Fruit fly (Drosophila melanogaster) whole organism, embryonic: Measurements from ENCODE around the gene Sec10.

Experiments
- CG10565 ChIP-seq: fragments of 200-800 bp; sonication (Bioruptor generic); optimal IDR thresholded peaks from 3 replicates; lab custom pipeline; 2016; ENCODE audit warnings: missing biosample characterization, mild to moderate bottlenecking, missing genetic modification characterization
- CG11695 ChIP-seq: fragments of 200-800 bp; sonication (Bioruptor generic); IDR thresholded peaks from 3 replicates; pipeline ENCODE4 v1.3.6; 2022; ENCODE audit warnings: missing biosample characterization, missing genetic modification characterization
- CG12155 ChIP-seq: fragments of 200-800 bp; sonication (Bioruptor generic); optimal IDR thresholded peaks from 3 replicates; lab custom pipeline; 2016; ENCODE audit warnings: missing biosample characterization, missing genetic modification characterization
- CG12744 ChIP-seq: fragments of 200-800 bp; sonication (Bioruptor generic); optimal IDR thresholded peaks from 2 replicates; lab custom pipeline; 2016; ENCODE audit warnings: missing biosample characterization, missing genetic modification characterization
- CG12942 ChIP-seq: fragments of 200-800 bp; sonication (Bioruptor generic); optimal IDR thresholded peaks from 3 replicates; lab custom pipeline; 2016; ENCODE audit warnings: missing biosample characterization, missing genetic modification characterization
- CG13287 ChIP-seq: fragments of 200-800 bp; sonication (Bioruptor generic); IDR thresholded peaks from 2 replicates; pipeline ENCODE4 v1.3.6; 2022; ENCODE audit warnings: missing biosample characterization, missing genetic modification characterization; ENCODE audit not compliant: partially characterized antibody
- CG14710 ChIP-seq: fragments of 200-800 bp; sonication (Bioruptor generic); optimal IDR thresholded peaks from 3 replicates; lab custom pipeline; 2019; ENCODE audit warnings: missing biosample characterization, mild to moderate bottlenecking, missing genetic modification characterization, moderate library complexity
- CG14965 ChIP-seq: fragments of 200-800 bp; sonication (Bioruptor generic); optimal IDR thresholded peaks from 2 replicates; lab custom pipeline; 2016; ENCODE audit warnings: missing biosample characterization, missing genetic modification characterization, borderline replicate concordance
- CG15479 ChIP-seq: fragments of 200-800 bp; sonication (Bioruptor generic); optimal IDR thresholded peaks from 3 replicates; lab custom pipeline; 2019; ENCODE audit warnings: missing biosample characterization, mild to moderate bottlenecking, missing genetic modification characterization, moderate library complexity
- CG16779 ChIP-seq: fragments of 200-800 bp; sonication (Bioruptor generic); IDR thresholded peaks from 2 replicates; pipeline ENCODE4 v1.3.6; 2022; ENCODE audit warnings: missing biosample characterization, missing genetic modification characterization
- CG16815 ChIP-seq: fragments of 200-800 bp; sonication (Bioruptor generic); optimal IDR thresholded peaks from 3 replicates; lab custom pipeline; 2017; ENCODE audit warnings: missing biosample characterization, mild to moderate bottlenecking, missing genetic modification characterization
- CG17361 ChIP-seq: fragments of 200-800 bp; sonication (Bioruptor generic); IDR thresholded peaks from 3 replicates; pipeline ENCODE4 v1.3.6; 2022; ENCODE audit warnings: missing biosample characterization, missing genetic modification characterization
- CG17802 ChIP-seq: fragments of 200-800 bp; sonication (Bioruptor generic); optimal IDR thresholded peaks from 2 replicates; lab custom pipeline; 2018; ENCODE audit warnings: missing biosample characterization, mild to moderate bottlenecking, missing genetic modification characterization, moderate library complexity
- CG2120 ChIP-seq: fragments of 200-800 bp; sonication (Bioruptor generic); optimal IDR thresholded peaks from 3 replicates; lab custom pipeline; 2016; ENCODE audit warnings: missing biosample characterization, missing genetic modification characterization
- CG32772 ChIP-seq: fragments of 200-800 bp; sonication (Bioruptor generic); IDR thresholded peaks from 2 replicates; pipeline ENCODE4 v1.3.6; 2022; ENCODE audit warnings: missing biosample characterization, missing genetic modification characterization
- CG4328 ChIP-seq: fragments of 200-800 bp; sonication (Bioruptor generic); optimal IDR thresholded peaks from 3 replicates; lab custom pipeline; 2017; ENCODE audit warnings: missing biosample characterization, missing genetic modification reagents, missing genetic modification characterization
- CG4730 ChIP-seq: fragments of 200-800 bp; sonication (Bioruptor generic); IDR thresholded peaks from 2 replicates; pipeline ENCODE4 v1.3.6; 2022; ENCODE audit warnings: missing biosample characterization, missing genetic modification characterization
- CG6683 ChIP-seq: fragments of 200-800 bp; sonication (Bioruptor generic); optimal IDR thresholded peaks from 2 replicates; lab custom pipeline; 2017; ENCODE audit warnings: missing biosample characterization, mild to moderate bottlenecking, missing genetic modification characterization, missing genetic modification reagents
- CG7372 ChIP-seq: fragments of 200-800 bp; sonication (Bioruptor generic); IDR thresholded peaks from 2 replicates; pipeline ENCODE4 v1.3.6; 2022; ENCODE audit warnings: missing biosample characterization, missing genetic modification characterization
- CG7928 ChIP-seq: fragments of 200-800 bp; sonication (Bioruptor generic); optimal IDR thresholded peaks from 2 replicates; lab custom pipeline; 2017; ENCODE audit warnings: missing biosample characterization, mild to moderate bottlenecking, missing genetic modification characterization
- CG8281 ChIP-seq: fragments of 200-800 bp; sonication (Bioruptor generic); optimal IDR thresholded peaks from 2 replicates; lab custom pipeline; 2018; ENCODE audit warnings: missing biosample characterization, mild to moderate bottlenecking, missing genetic modification characterization, moderate library complexity
- Camta ChIP-seq: fragments of 200-800 bp; sonication (Bioruptor generic); optimal IDR thresholded peaks from 2 replicates; lab custom pipeline; 2016; ENCODE audit warnings: missing biosample characterization, missing genetic modification characterization
- Dfd ChIP-seq, 2 experiments: fragments of >200 bp; optimal IDR thresholded peaks; 2 replicates each; lab custom pipeline; 2017; ENCODE audit warnings: missing biosample characterization in 2 of 2, missing genetic modification characterization in 2 of 2
- E2f1 ChIP-seq: fragments of 200-800 bp; sonication (Bioruptor generic); IDR thresholded peaks from 2 replicates; pipeline ENCODE4 v1.3.6; 2022; ENCODE audit warnings: missing biosample characterization, missing genetic modification characterization
- Ets65A ChIP-seq: fragments of 200-800 bp; sonication (Bioruptor generic); peaks from one replicate; lab custom pipeline; 2016; ENCODE audit warnings: missing biosample characterization, missing genetic modification characterization
- Hr3 ChIP-seq: fragments of 200-800 bp; sonication (Bioruptor generic); optimal IDR thresholded peaks from 3 replicates; lab custom pipeline; 2016; ENCODE audit warnings: missing biosample characterization, missing genetic modification characterization
- Mad ChIP-seq: fragments of 200-800 bp; sonication (Bioruptor generic); optimal IDR thresholded peaks from 2 replicates; lab custom pipeline; 2016; ENCODE audit warnings: missing biosample characterization, missing genetic modification characterization
- Mrtf ChIP-seq: fragments of 200-800 bp; sonication (Bioruptor generic); IDR thresholded peaks from 3 replicates; pipeline ENCODE4 v1.3.6; 2022; ENCODE audit warnings: missing biosample characterization, missing genetic modification characterization
- Sox102F ChIP-seq: fragments of 200-800 bp; sonication (Bioruptor generic); optimal IDR thresholded peaks from 2 replicates; lab custom pipeline; 2018; ENCODE audit warnings: missing biosample characterization, mild to moderate bottlenecking, missing genetic modification characterization, moderate library complexity
- Xbp1 ChIP-seq: fragments of 200-800 bp; sonication (Bioruptor generic); optimal IDR thresholded peaks from 3 replicates; lab custom pipeline; 2016; ENCODE audit warnings: missing biosample characterization, mild to moderate bottlenecking, missing genetic modification characterization
- aop ChIP-seq: fragments of 200-800 bp; sonication (Bioruptor generic); IDR thresholded peaks from 2 replicates; pipeline ENCODE4 v1.3.6; 2022; ENCODE audit warnings: missing biosample characterization, missing genetic modification characterization
- ap ChIP-seq: fragments of 200-800 bp; sonication (Bioruptor generic); IDR thresholded peaks from 2 replicates; pipeline ENCODE4 v1.3.6; 2022; ENCODE audit warnings: missing biosample characterization, missing genetic modification characterization
- ara ChIP-seq: fragments of 200-800 bp; sonication (Bioruptor generic); IDR thresholded peaks from 2 replicates; pipeline ENCODE4 v1.3.6; 2022; ENCODE audit warnings: missing biosample characterization, missing genetic modification characterization
- cas ChIP-seq: fragments of 200-800 bp; sonication (Bioruptor generic); IDR thresholded peaks from 2 replicates; pipeline ENCODE4 v1.3.6; 2022; ENCODE audit warnings: missing biosample characterization, missing genetic modification characterization
- crol ChIP-seq: fragments of 200-800 bp; sonication (Bioruptor generic); IDR thresholded peaks from 2 replicates; pipeline ENCODE4 v1.3.6; 2022; ENCODE audit warnings: missing biosample characterization, missing genetic modification characterization
- ftz-f1 ChIP-seq: fragments of 200-800 bp; sonication (Bioruptor generic); optimal IDR thresholded peaks from 2 replicates; lab custom pipeline; 2016; ENCODE audit warnings: missing biosample characterization, missing genetic modification characterization
- gro ChIP-seq: fragments of 200-800 bp; sonication (Bioruptor generic); optimal IDR thresholded peaks from 2 replicates; lab custom pipeline; 2016; ENCODE audit warnings: missing biosample characterization, missing genetic modification characterization
- insv ChIP-seq, 2 experiments: fragments of 200-800 bp; sonication (Bioruptor generic); optimal IDR thresholded peaks; 3 replicates each; lab custom pipeline; 2016 to 2018; ENCODE audit warnings: missing biosample characterization in 2 of 2, missing genetic modification characterization in 2 of 2
- nau ChIP-seq: fragments of 200-800 bp; sonication (Bioruptor generic); optimal IDR thresholded peaks from 3 replicates; lab custom pipeline; 2017; ENCODE audit warnings: missing biosample characterization, mild to moderate bottlenecking, missing genetic modification characterization, missing genetic modification reagents
- nerfin-1 ChIP-seq: fragments of 200-800 bp; sonication (Bioruptor generic); optimal IDR thresholded peaks from 3 replicates; lab custom pipeline; 2019; ENCODE audit warnings: missing biosample characterization, mild to moderate bottlenecking, missing genetic modification characterization, moderate library complexity
- pfk ChIP-seq: fragments of 200-800 bp; sonication (Bioruptor generic); optimal IDR thresholded peaks from 2 replicates; lab custom pipeline; 2018; ENCODE audit warnings: missing biosample characterization, mild to moderate bottlenecking, missing genetic modification characterization, moderate library complexity
- pho ChIP-seq: fragments of 200-800 bp; sonication (Bioruptor generic); optimal IDR thresholded peaks from 2 replicates; lab custom pipeline; 2016; ENCODE audit warnings: missing biosample characterization, missing genetic modification characterization
- pita ChIP-seq: fragments of 200-800 bp; sonication (Bioruptor generic); optimal IDR thresholded peaks from 2 replicates; lab custom pipeline; 2017; ENCODE audit warnings: missing biosample characterization, mild to moderate bottlenecking, missing genetic modification characterization
- rib ChIP-seq: fragments of 200-800 bp; sonication (Bioruptor generic); IDR thresholded peaks from 2 replicates; pipeline ENCODE4 v1.3.6; 2022; ENCODE audit warnings: missing biosample characterization, missing genetic modification characterization
- row ChIP-seq: fragments of 200-800 bp; sonication (Bioruptor generic); IDR thresholded peaks from 3 replicates; pipeline ENCODE4 v1.3.6; 2022; ENCODE audit warnings: missing biosample characterization, missing genetic modification characterization
- sd ChIP-seq: fragments of 200-800 bp; sonication (Bioruptor generic); optimal IDR thresholded peaks from 3 replicates; lab custom pipeline; 2018; ENCODE audit warnings: missing biosample characterization, mild to moderate bottlenecking, missing genetic modification characterization, moderate library complexity
- usp ChIP-seq: fragments of >200 bp; optimal IDR thresholded peaks from 2 replicates; lab custom pipeline; 2017; ENCODE audit warnings: missing biosample characterization, missing genetic modification characterization
- vnd ChIP-seq: fragments of 200-800 bp; sonication (Bioruptor generic); IDR thresholded peaks from 3 replicates; pipeline ENCODE4 v1.3.6; 2022; ENCODE audit warnings: missing biosample characterization, missing genetic modification characterization; ENCODE audit not compliant: partially characterized antibody
- zf30C ChIP-seq: fragments of 200-800 bp; sonication (Bioruptor generic); optimal IDR thresholded peaks from 3 replicates; lab custom pipeline; 2018; ENCODE audit warnings: missing biosample characterization, mild to moderate bottlenecking, missing genetic modification characterization

Sec10 gene

DNA sequence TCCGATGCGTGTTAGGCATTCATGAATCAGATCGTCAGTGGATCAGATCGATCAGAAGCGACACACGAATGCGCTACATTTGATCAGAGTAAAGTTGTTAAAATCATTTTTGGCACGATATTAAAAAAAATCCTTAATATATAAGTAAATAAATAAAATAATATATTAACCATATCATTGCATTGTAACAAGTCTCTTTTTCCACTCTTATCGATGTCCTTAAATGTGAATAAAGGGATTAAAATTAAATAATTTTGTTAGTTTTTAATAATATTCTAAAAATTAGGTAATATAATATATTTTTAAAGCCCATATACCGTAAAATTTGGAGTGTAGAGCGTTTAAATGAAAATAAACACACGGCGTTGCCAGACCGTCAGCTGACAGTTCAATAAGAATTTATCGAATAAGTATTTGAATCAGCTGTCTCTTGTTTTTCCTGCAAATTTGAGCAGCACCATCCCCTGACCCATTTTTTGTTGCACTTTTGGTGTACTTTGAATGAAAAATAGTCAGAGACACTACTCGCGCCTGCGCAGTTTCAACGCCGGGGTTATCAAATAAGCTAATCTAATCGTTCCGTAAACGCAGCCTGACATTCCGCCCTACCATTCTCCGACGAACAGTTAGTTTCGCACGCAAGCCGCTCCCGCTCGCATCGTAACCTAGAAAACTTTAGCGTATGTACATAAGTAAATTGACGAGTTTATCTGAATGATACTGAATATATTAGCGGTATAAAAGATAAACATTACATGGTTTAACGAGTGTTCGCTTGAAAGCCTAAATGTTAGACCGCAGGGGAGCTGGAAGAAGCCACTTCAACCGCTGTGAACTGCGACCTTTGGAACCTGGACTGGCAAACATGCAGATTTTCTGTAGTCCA lies 17.5 kb downstream of the Sec10 start, which contains the start of the genes p38a and CG6178 (continued):
- TF ChIP-seq zf30C (no peak), CG6683 (GFP tag; lab: Kevin White, UChicago) (peak; percentile 95), CG15479 (peak; percentile 39), insv (GFP tag; optimal IDR thresholded peaks at IDR 0.05; lab: Kevin White, UChicago) (peak in 1 of 2 experiments; percentile 72), Ets65A (GFP tag; lab: Kevin White, UChicago) (peak; percentile 94), ap (GFP tag; lab: Robert Waterston, UW) (peak; percentile 95), ftz-f1 (GFP tag; lab: Kevin White, UChicago) (no peak), Mrtf (GFP tag; lab: Robert Waterston, UW) (peak; percentile 95), nerfin-1 (tag; lab: Kevin White, UChicago) (peak; percentile 91), Camta (peak; percentile 33), CG8281 (peak; percentile 88), CG4730 (GFP tag; lab: Robert Waterston, UW) (peak; percentile 96), CG11695 (GFP tag; lab: Robert Waterston, UW) (peak; percentile 98), Mad (GFP tag; lab: Kevin White, UChicago) (peak; percentile 73), Xbp1 (GFP tag; lab: Kevin White, UChicago) (peak; percentile 96), gro (GFP tag; lab: Kevin White, UChicago) (peak; percentile 43), CG14710 (tag; lab: Kevin White, UChicago) (peak; percentile 97), Dfd (GFP tag; optimal IDR thresholded peaks at IDR 0.05; lab: Kevin White, UChicago) (no peak), pho (GFP tag; lab: Kevin White, UChicago) (peak; percentile 55), CG12744 (no peak), aop (GFP tag; lab: Robert Waterston, UW) (peak; percentile 63; the same call in 1 of the 2 replicates), CG16779 (GFP tag; lab: Robert Waterston, UW) (peak; percentile 79), ara (peak; percentile 88), CG32772 (GFP tag; lab: Robert Waterston, UW) (peak; percentile 97), sd (peak; percentile 92), pfk (GFP tag; lab: Kevin White, UChicago) (peak; percentile 43), CG13287 (GFP tag; lab: Robert Waterston, UW) (no peak), CG7928 (peak; percentile 74), Sox102F (peak; percentile 99), CG16815 (GFP tag; lab: Kevin White, UChicago) (peak; percentile 94), rib (GFP tag; lab: Robert Waterston, UW) (peak; percentile 92), usp (GFP tag; lab: Kevin White, UChicago) (no peak), vnd (GFP tag; lab: Robert Waterston, UW) (no peak), CG14965 (GFP tag; lab: Kevin White, UChicago) (no peak), CG7372 (GFP tag; lab: Robert Waterston, UW) (peak; percentile 96), CG17802 (tag; lab: Kevin White, UChicago) (peak; percentile 76), E2f1 (GFP tag; lab: Robert Waterston, UW) (peak; percentile 97), CG2120 (GFP tag; lab: Kevin White, UChicago) (peak; percentile 90), CG17361 (peak; percentile 100), crol (GFP tag; lab: Robert Waterston, UW) (peak; percentile 57), CG10565 (peak; percentile 45), cas (GFP tag; lab: Robert Waterston, UW) (peak; percentile 94), pita (GFP tag; lab: Kevin White, UChicago) (no peak), CG4328 (GFP tag; lab: Kevin White, UChicago) (peak; percentile 95), Hr3 (GFP tag; lab: Kevin White, UChicago) (peak; percentile 99), row (GFP tag; lab: Robert Waterston, UW) (peak; percentile 97), CG12942 (GFP tag; lab: Kevin White, UChicago) (peak; percentile 95), CG12155 (GFP tag; lab: Kevin White, UChicago) (peak; percentile 91), nau (GFP tag; lab: Kevin White, UChicago) (no peak)
